Fruit fly (Drosophila melanogaster) whole organism, embryonic: Measurements from ENCODE around the gene MED15.
A peak's percentile ranks its signal among the peaks of the same experiment; 100 is the strongest.

Source experiments
- B-H2 ChIP-seq: fragments of 200-800 bp; sonication (Bioruptor generic); optimal IDR thresholded peaks from 2 replicates; lab custom pipeline; 2018; ENCODE audit warnings: missing biosample characterization, mild to moderate bottlenecking, missing genetic modification characterization
- CG10431 ChIP-seq: fragments of 200-800 bp; sonication (Bioruptor generic); optimal IDR thresholded peaks from 3 replicates; lab custom pipeline; 2018; ENCODE audit warnings: missing biosample characterization, mild to moderate bottlenecking, missing genetic modification characterization
- CG12236 ChIP-seq: fragments of 200-800 bp; sonication (Bioruptor generic); optimal IDR thresholded peaks from 2 replicates; lab custom pipeline; 2016; ENCODE audit warnings: missing biosample characterization, missing genetic modification characterization
- CG12299 ChIP-seq: fragments of 200-800 bp; sonication (Bioruptor generic); optimal IDR thresholded peaks from 2 replicates; lab custom pipeline; 2018; ENCODE audit warnings: missing biosample characterization, mild to moderate bottlenecking, missing genetic modification characterization
- CG12769 ChIP-seq: fragments of 200-800 bp; sonication (Bioruptor generic); optimal IDR thresholded peaks from 2 replicates; lab custom pipeline; 2019; ENCODE audit warnings: missing biosample characterization, mild to moderate bottlenecking, missing genetic modification characterization, moderate library complexity
- CG12942 ChIP-seq: fragments of 200-800 bp; sonication (Bioruptor generic); optimal IDR thresholded peaks from 3 replicates; lab custom pipeline; 2016; ENCODE audit warnings: missing biosample characterization, missing genetic modification characterization
- CG14710 ChIP-seq: fragments of 200-800 bp; sonication (Bioruptor generic); optimal IDR thresholded peaks from 3 replicates; lab custom pipeline; 2019; ENCODE audit warnings: missing biosample characterization, mild to moderate bottlenecking, missing genetic modification characterization, moderate library complexity
- CG14965 ChIP-seq: fragments of 200-800 bp; sonication (Bioruptor generic); optimal IDR thresholded peaks from 2 replicates; lab custom pipeline; 2016; ENCODE audit warnings: missing biosample characterization, missing genetic modification characterization, borderline replicate concordance
- CG15011 ChIP-seq: fragments of 200-800 bp; sonication (Bioruptor generic); optimal IDR thresholded peaks from 3 replicates; lab custom pipeline; 2018; ENCODE audit warnings: missing biosample characterization, mild to moderate bottlenecking, missing genetic modification characterization
- CG15696 ChIP-seq: fragments of 200-800 bp; sonication (Bioruptor generic); optimal IDR thresholded peaks from 2 replicates; lab custom pipeline; 2019; ENCODE audit warnings: missing biosample characterization, mild to moderate bottlenecking, missing genetic modification characterization, moderate library complexity
- CG2199 ChIP-seq: fragments of 200-800 bp; sonication (Bioruptor generic); IDR thresholded peaks from 3 replicates; pipeline ENCODE4 v1.3.6; 2022; ENCODE audit warnings: missing biosample characterization, missing genetic modification characterization
- CG2678 ChIP-seq: fragments of 200-800 bp; sonication (Bioruptor generic); optimal IDR thresholded peaks from 3 replicates; lab custom pipeline; 2019; ENCODE audit warnings: missing biosample characterization, mild to moderate bottlenecking, missing genetic modification characterization, moderate library complexity
- CG30431 ChIP-seq: fragments of 200-800 bp; sonication (Bioruptor generic); optimal IDR thresholded peaks from 2 replicates; lab custom pipeline; 2017; ENCODE audit warnings: missing biosample characterization, missing genetic modification characterization
- CG31365 ChIP-seq: fragments of 200-800 bp; sonication (Bioruptor generic); optimal IDR thresholded peaks from 2 replicates; lab custom pipeline; 2018; ENCODE audit warnings: missing biosample characterization, mild to moderate bottlenecking, missing genetic modification characterization
- CG31388 ChIP-seq: fragments of 200-800 bp; sonication (Bioruptor generic); optimal IDR thresholded peaks from 2 replicates; lab custom pipeline; 2016; ENCODE audit warnings: missing biosample characterization, missing genetic modification characterization
- CG4328 ChIP-seq: fragments of 200-800 bp; sonication (Bioruptor generic); optimal IDR thresholded peaks from 3 replicates; lab custom pipeline; 2017; ENCODE audit warnings: missing biosample characterization, missing genetic modification reagents, missing genetic modification characterization
- CG5180 ChIP-seq: fragments of 200-800 bp; sonication (Bioruptor generic); optimal IDR thresholded peaks from 3 replicates; lab custom pipeline; 2017; ENCODE audit warnings: missing biosample characterization, missing genetic modification characterization, mild to moderate bottlenecking, moderate library complexity, missing genetic modification reagents
- CG6854 ChIP-seq: fragments of 200-800 bp; sonication (Bioruptor generic); optimal IDR thresholded peaks from 3 replicates; lab custom pipeline; 2017; ENCODE audit warnings: missing biosample characterization, mild to moderate bottlenecking, missing genetic modification characterization
- CG8089 ChIP-seq: fragments of 200-800 bp; sonication (Bioruptor generic); optimal IDR thresholded peaks from 3 replicates; lab custom pipeline; 2016; ENCODE audit warnings: missing biosample characterization, missing genetic modification characterization
- CG9609 ChIP-seq: fragments of 200-800 bp; sonication (Bioruptor generic); optimal IDR thresholded peaks from 3 replicates; lab custom pipeline; 2016; ENCODE audit warnings: missing biosample characterization, missing genetic modification characterization
- CrebB ChIP-seq: fragments of 200-800 bp; sonication (Bioruptor generic); optimal IDR thresholded peaks from 3 replicates; lab custom pipeline; 2018; ENCODE audit warnings: missing biosample characterization, mild to moderate bottlenecking, missing genetic modification characterization
- Dek ChIP-seq: fragments of 200-800 bp; sonication (Bioruptor generic); optimal IDR thresholded peaks from 3 replicates; lab custom pipeline; 2019; ENCODE audit warnings: missing biosample characterization, mild to moderate bottlenecking, missing genetic modification characterization, moderate library complexity
- Doc2 ChIP-seq: fragments of 200-800 bp; sonication (Bioruptor generic); IDR thresholded peaks from 2 replicates; pipeline ENCODE4 v1.3.6; 2022; ENCODE audit warnings: missing biosample characterization, missing genetic modification characterization
- E2f1 ChIP-seq: fragments of 200-800 bp; sonication (Bioruptor generic); IDR thresholded peaks from 2 replicates; pipeline ENCODE4 v1.3.6; 2022; ENCODE audit warnings: missing biosample characterization, missing genetic modification characterization
- H15 ChIP-seq: fragments of 200-800 bp; sonication (Bioruptor generic); IDR thresholded peaks from 3 replicates; pipeline ENCODE4 v1.3.6; 2022; ENCODE audit warnings: missing biosample characterization, missing genetic modification characterization
- Hmx ChIP-seq: fragments of 200-800 bp; sonication (Bioruptor generic); optimal IDR thresholded peaks from 2 replicates; lab custom pipeline; 2016; ENCODE audit warnings: missing biosample characterization, missing genetic modification characterization
- Hr39 ChIP-seq: fragments of >200 bp; optimal IDR thresholded peaks from 2 replicates; lab custom pipeline; 2017
- Hr51 ChIP-seq, 2 experiments: fragments of 200-800 bp; sonication (Bioruptor generic); optimal IDR thresholded peaks; 2 replicates in 1 of 2; 3 replicates in 1 of 2; lab custom pipeline; 2016 to 2018; ENCODE audit warnings: missing biosample characterization in 2 of 2, missing genetic modification characterization in 2 of 2, mild to moderate bottlenecking in 1 of 2, moderate library complexity in 1 of 2
- Oli ChIP-seq: fragments of 200-800 bp; sonication (Bioruptor generic); optimal IDR thresholded peaks from 2 replicates; lab custom pipeline; 2018; ENCODE audit warnings: missing biosample characterization, mild to moderate bottlenecking, missing genetic modification characterization, moderate library complexity
- Optix ChIP-seq: fragments of 200-800 bp; sonication (Bioruptor generic); IDR thresholded peaks from 3 replicates; pipeline ENCODE4 v1.3.6; 2022; ENCODE audit warnings: missing biosample characterization, missing genetic modification characterization
- PHDP ChIP-seq: fragments of 200-800 bp; sonication (Bioruptor generic); optimal IDR thresholded peaks from 3 replicates; lab custom pipeline; 2018; ENCODE audit warnings: missing biosample characterization, mild to moderate bottlenecking, missing genetic modification characterization, moderate library complexity
- Rfx ChIP-seq: fragments of 200-800 bp; sonication (Bioruptor generic); IDR thresholded peaks from 2 replicates; pipeline ENCODE4 v1.3.6; 2022; ENCODE audit warnings: missing biosample characterization, missing genetic modification characterization
- Scr ChIP-seq: fragments of 200-800 bp; sonication (Bioruptor generic); IDR thresholded peaks from 2 replicates; pipeline ENCODE4 v1.3.6; 2022; ENCODE audit warnings: missing biosample characterization, missing genetic modification characterization; ENCODE audit not compliant: partially characterized antibody
- aop ChIP-seq: fragments of 200-800 bp; sonication (Bioruptor generic); IDR thresholded peaks from 2 replicates; pipeline ENCODE4 v1.3.6; 2022; ENCODE audit warnings: missing biosample characterization, missing genetic modification characterization
- bab2 ChIP-seq: fragments of 200-800 bp; sonication (Bioruptor generic); optimal IDR thresholded peaks from 2 replicates; lab custom pipeline; 2016; ENCODE audit warnings: missing biosample characterization, missing genetic modification characterization
- dati ChIP-seq: fragments of 200-800 bp; sonication (Bioruptor generic); IDR thresholded peaks from 2 replicates; pipeline ENCODE4 v1.3.6; 2022; ENCODE audit warnings: missing biosample characterization, missing genetic modification characterization
- fd96Cb ChIP-seq: fragments of 200-800 bp; sonication (Bioruptor generic); optimal IDR thresholded peaks from 2 replicates; lab custom pipeline; 2018; ENCODE audit warnings: missing biosample characterization, mild to moderate bottlenecking, missing genetic modification characterization, moderate library complexity
- gce ChIP-seq: fragments of 200-800 bp; sonication (Bioruptor generic); IDR thresholded peaks from 3 replicates; pipeline ENCODE4 v1.3.6; 2022; ENCODE audit warnings: missing biosample characterization, missing genetic modification characterization
- gt ChIP-seq: fragments of 200-800 bp; sonication (Bioruptor generic); IDR thresholded peaks from 2 replicates; pipeline ENCODE4 v1.3.6; 2022; ENCODE audit warnings: missing biosample characterization, missing genetic modification characterization
- kni ChIP-seq: fragments of 200-800 bp; sonication (Bioruptor generic); optimal IDR thresholded peaks from 3 replicates; lab custom pipeline; 2017; ENCODE audit warnings: mild to moderate bottlenecking, missing biosample characterization, missing genetic modification reagents, missing genetic modification characterization
- lilli ChIP-seq: fragments of 200-800 bp; sonication (Bioruptor generic); optimal IDR thresholded peaks from 3 replicates; lab custom pipeline; 2016; ENCODE audit warnings: missing biosample characterization, missing genetic modification characterization
- lmd ChIP-seq: fragments of 200-800 bp; sonication (Bioruptor generic); IDR thresholded peaks from 2 replicates; pipeline ENCODE4 v1.3.6; 2022; ENCODE audit warnings: missing biosample characterization, missing genetic modification characterization
- mirr ChIP-seq: fragments of 200-800 bp; sonication (Bioruptor generic); optimal IDR thresholded peaks from 3 replicates; lab custom pipeline; 2018; ENCODE audit warnings: missing biosample characterization, mild to moderate bottlenecking, missing genetic modification characterization
- otp ChIP-seq: fragments of 200-800 bp; sonication (Bioruptor generic); IDR thresholded peaks from 3 replicates; pipeline ENCODE4, ENCODE4 v1.3.6; 2022; ENCODE audit warnings: missing biosample characterization, missing genetic modification characterization
- ranshi ChIP-seq: fragments of 200-800 bp; sonication (Bioruptor generic); IDR thresholded peaks from 2 replicates; pipeline ENCODE4 v1.3.6; 2022; ENCODE audit warnings: missing biosample characterization, missing genetic modification characterization
- sc ChIP-seq, 3 experiments: fragments of >200 bp in 2 of 3; fragments of 200-800 bp in 1 of 3; sonication (Bioruptor generic) in 1 of 3; optimal IDR thresholded peaks; 2 replicates in 2 of 3; 3 replicates in 1 of 3; lab custom pipeline; 2017; ENCODE audit warnings: mild to moderate bottlenecking in 1 of 3, missing biosample characterization in 1 of 3, missing genetic modification characterization in 1 of 3, missing genetic modification reagents in 1 of 3
- sr ChIP-seq: fragments of 200-800 bp; sonication (Bioruptor generic); IDR thresholded peaks from 3 replicates; pipeline ENCODE4 v1.3.6; 2022; ENCODE audit warnings: missing biosample characterization, missing genetic modification characterization
- zen2 ChIP-seq: fragments of 200-800 bp; sonication (Bioruptor generic); IDR thresholded peaks from 3 replicates; pipeline ENCODE4 v1.3.6; 2022; ENCODE audit warnings: missing biosample characterization, missing genetic modification characterization; ENCODE audit not compliant: partially characterized antibody
- zfh1 ChIP-seq: fragments of 200-800 bp; sonication (Bioruptor generic); IDR thresholded peaks from 3 replicates; pipeline ENCODE4 v1.3.6; 2022; ENCODE audit warnings: missing biosample characterization, missing genetic modification characterization

MED15 gene

DNA sequence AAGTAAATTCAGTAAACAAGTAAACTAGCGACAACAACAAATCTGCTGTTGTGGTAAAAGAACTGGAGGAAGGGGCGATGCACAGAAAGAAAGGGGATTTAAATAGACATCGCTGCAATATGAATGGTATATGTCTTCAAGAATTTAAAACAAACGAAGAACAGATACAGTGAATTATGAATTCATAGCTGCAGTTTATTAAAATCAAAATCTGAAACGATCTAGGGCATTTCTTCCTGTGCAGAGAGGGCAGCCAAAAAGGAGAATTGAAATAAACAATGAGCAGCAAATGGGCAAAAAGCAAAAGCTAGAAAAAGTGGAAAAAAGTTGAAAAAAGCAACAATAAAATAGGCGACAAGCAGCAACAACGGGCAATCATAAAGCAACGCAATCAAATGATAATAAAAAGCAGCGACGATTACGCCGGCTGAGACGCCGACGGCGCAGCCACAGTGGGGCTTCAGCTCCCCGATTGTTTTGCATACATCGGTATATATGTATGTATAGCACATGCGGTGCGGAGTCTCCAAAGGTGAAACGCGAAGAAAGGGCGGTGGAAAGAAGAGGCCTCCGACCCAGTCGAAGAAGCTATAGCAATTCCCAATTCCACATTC lies 4.0 kb upstream of the MED15 start (continued):
- TF ChIP-seq Dek (tag; lab: Kevin White, UChicago): peak; percentile 65
- TF ChIP-seq zfh1 (GFP tag; lab: Robert Waterston, UW): peak; percentile 72
- no peak for TF ChIP-seq gt
- no peak for TF ChIP-seq CG31388 (GFP tag; lab: Kevin White, UChicago)
- TF ChIP-seq CG12299 (tag; lab: Kevin White, UChicago): peak; percentile 19
- TF ChIP-seq Optix (GFP tag; lab: Robert Waterston, UW): peak; percentile 72
- TF ChIP-seq Rfx (GFP tag; lab: Robert Waterston, UW): peak; percentile 76
- peak; percentile 82 for TF ChIP-seq lilli (GFP tag; lab: Kevin White, UChicago)
- TF ChIP-seq CG12236 (GFP tag; lab: Kevin White, UChicago): peak; percentile 69
- TF ChIP-seq Scr (GFP tag; lab: Robert Waterston, UW): no peak
- peak; percentile 25 for TF ChIP-seq CG31365
- no peak for TF ChIP-seq B-H2 (GFP tag; lab: Kevin White, UChicago)
- peak; percentile 50 for TF ChIP-seq CG5180 (GFP tag; lab: Kevin White, UChicago)
- no peak for TF ChIP-seq CG14965 (GFP tag; lab: Kevin White, UChicago)
- peak; percentile 23; the same call in 1 of the 3 replicates for TF ChIP-seq sr
- peak; percentile 77 for TF ChIP-seq lmd (GFP tag; lab: Robert Waterston, UW)
- TF ChIP-seq Hr51 (GFP tag; optimal IDR thresholded peaks at IDR 0.05; lab: Kevin White, UChicago): peak; percentile 39 to 82
- TF ChIP-seq ranshi (GFP tag; lab: Robert Waterston, UW): peak; percentile 81
- TF ChIP-seq dati (GFP tag; lab: Robert Waterston, UW): peak; percentile 67
- TF ChIP-seq CG8089 (GFP tag; lab: Kevin White, UChicago): peak; percentile 62
- TF ChIP-seq bab2 (GFP tag; lab: Kevin White, UChicago): peak; percentile 69
- no peak for TF ChIP-seq CG4328 (GFP tag; lab: Kevin White, UChicago)
- TF ChIP-seq CrebB (tag; lab: Kevin White, UChicago): peak; percentile 72
- peak; percentile 35 for TF ChIP-seq CG15011
- peak; percentile 51 for TF ChIP-seq CG14710 (tag; lab: Kevin White, UChicago)
- no peak for TF ChIP-seq zen2 (GFP tag; lab: Robert Waterston, UW)
- TF ChIP-seq E2f1 (GFP tag; lab: Robert Waterston, UW): peak; percentile 70
- no peak for TF ChIP-seq gce (GFP tag; lab: Robert Waterston, UW)
- peak; percentile 70 for TF ChIP-seq Oli (tag; lab: Kevin White, UChicago)
- TF ChIP-seq fd96Cb (tag; lab: Kevin White, UChicago): peak; percentile 79
- peak; percentile 83 for TF ChIP-seq PHDP (tag; lab: Kevin White, UChicago)
- peak; percentile 69 for TF ChIP-seq CG12942 (GFP tag; lab: Kevin White, UChicago)
- peak; percentile 37; the same call in 1 of the 2 replicates for TF ChIP-seq aop (GFP tag; lab: Robert Waterston, UW)
- TF ChIP-seq CG2199: peak; percentile 37; the same call in 2 of the 3 replicates
- no peak for TF ChIP-seq CG10431
- TF ChIP-seq CG30431 (GFP tag; lab: Kevin White, UChicago): peak; percentile 49
- peak; percentile 63 for TF ChIP-seq kni (GFP tag; lab: Kevin White, UChicago)
- TF ChIP-seq otp (GFP tag; lab: Robert Waterston, UW): peak; percentile 70; the same call in 2 of the 3 replicates
- TF ChIP-seq CG6854: no peak
- no peak for TF ChIP-seq Doc2 (GFP tag; lab: Robert Waterston, UW)
- peak; percentile 83 for TF ChIP-seq CG2678 (tag; lab: Kevin White, UChicago)
- TF ChIP-seq mirr (GFP tag; lab: Kevin White, UChicago): peak; percentile 41
- no peak for TF ChIP-seq Hr39 (lab: Kevin White, UChicago)
- TF ChIP-seq Hmx (GFP tag; lab: Kevin White, UChicago): no peak
- no peak for TF ChIP-seq CG15696 (tag; lab: Kevin White, UChicago)
- no peak for TF ChIP-seq sc (optimal IDR thresholded peaks at IDR 0.05; lab: Kevin White, UChicago)
- peak; percentile 61 for TF ChIP-seq sc (GFP tag; optimal IDR thresholded peaks at IDR 0.05; lab: Kevin White, UChicago)
- TF ChIP-seq CG12769 (tag; lab: Kevin White, UChicago): peak; percentile 65
- peak; percentile 64 for TF ChIP-seq CG9609 (GFP tag; lab: Kevin White, UChicago)
- peak; percentile 54; the same call in 1 of the 3 replicates for TF ChIP-seq H15 (GFP tag; lab: Robert Waterston, UW)
